Fruit fly (Drosophila melanogaster): ENCODE results near the gene LysX.
A peak's percentile ranks its signal among the peaks of the same experiment; 100 is the strongest.

Gene LysX

dm6 chr3L:1204674-1205547 lies 9.8 kb upstream of the LysX start, which contains the start of gene CG9119 (continued):
- TF ChIP-seq CG4707 (GFP tag; optimal IDR thresholded peaks at IDR 0.05) (no peak), Kr (GFP tag; optimal IDR thresholded peaks at IDR 0.05) (peak; percentile 25), CG6765 (GFP tag; optimal IDR thresholded peaks at IDR 0.05) (peak; percentile 1), CG13624 (GFP tag; optimal IDR thresholded peaks at IDR 0.05) (peak; percentile 71), CrebB (tag; optimal IDR thresholded peaks at IDR 0.05) (no peak), CG9817 (tag; optimal IDR thresholded peaks at IDR 0.05) (peak; percentile 44), CG17829 (tag; optimal IDR thresholded peaks at IDR 0.05) (peak; percentile 52), otp (GFP tag; IDR thresholded peaks at IDR 0.05) (no peak), CG13894 (tag; optimal IDR thresholded peaks at IDR 0.05) (peak; percentile 50), HLH4C (GFP tag; IDR thresholded peaks at IDR 0.05; ENCODE audit: partially characterized antibody) (no peak), sob (GFP tag; IDR thresholded peaks at IDR 0.05) (peak; percentile 38; the same call in 1 of the 2 replicates), CG4404 (GFP tag; IDR thresholded peaks at IDR 0.05) (peak; percentile 63), CG10959 (GFP tag; IDR thresholded peaks at IDR 0.05) (0 out of 2 replicates have a peak, but pooled peaks have one; percentile 28), CG12219 (GFP tag; optimal IDR thresholded peaks at IDR 0.05) (peak; percentile 58), Doc3 (GFP tag; IDR thresholded peaks at IDR 0.05; ENCODE audit: partially characterized antibody) (no peak), CG4282 (GFP tag; optimal IDR thresholded peaks at IDR 0.05) (peak; percentile 25), HLHmδ (GFP tag; optimal IDR thresholded peaks at IDR 0.05) (peak; percentile 36), CG17186 (GFP tag; optimal IDR thresholded peaks at IDR 0.05) (no peak)

dm6 chr3L:1203855-1204431 lies 8.8 kb upstream of the LysX start:
- TF ChIP-seq dysf (GFP tag; IDR thresholded peaks at IDR 0.05) (peak; percentile 37; the same call in 1 of the 3 replicates), chm (GFP tag; IDR thresholded peaks at IDR 0.05) (0 out of 2 replicates have a peak, but pooled peaks have one; percentile 29), vvl (GFP tag; IDR thresholded peaks at IDR 0.05) (peak; percentile 25; the same call in 1 of the 2 replicates), HmgD (GFP tag; optimal IDR thresholded peaks at IDR 0.05) (no peak), Meics (GFP tag; optimal IDR thresholded peaks at IDR 0.05) (peak; percentile 12), Atf6 (GFP tag; IDR thresholded peaks at IDR 0.05) (peak; percentile 48; the same call in 1 of the 2 replicates), CG7839 (tag; optimal IDR thresholded peaks at IDR 0.05) (no peak), Dip2 (GFP tag; IDR thresholded peaks at IDR 0.05) (no peak), CG13287 (GFP tag; IDR thresholded peaks at IDR 0.05; ENCODE audit: partially characterized antibody) (peak; percentile 19; the same call in 1 of the 2 replicates), CG16815 (GFP tag; optimal IDR thresholded peaks at IDR 0.05) (no peak), CG10366 (GFP tag; IDR thresholded peaks at IDR 0.05) (peak; percentile 68), unc-4 (GFP tag; IDR thresholded peaks at IDR 0.05; ENCODE audit: partially characterized antibody) (0 out of 2 replicates have a peak, but pooled peaks have one; percentile 30), D (optimal IDR thresholded peaks at IDR 0.05) (no peak), D (GFP tag; optimal IDR thresholded peaks at IDR 0.05) (no peak), z (GFP tag; IDR thresholded peaks at IDR 0.05) (peak; percentile 87), prd (optimal IDR thresholded peaks at IDR 0.05) (no peak), prd (GFP tag; IDR thresholded peaks at IDR 0.05) (0 out of 3 replicates have a peak, but pooled peaks have one; percentile 22), CG14014 (GFP tag; IDR thresholded peaks at IDR 0.05) (peak; percentile 8; the same call in 1 of the 2 replicates), Gsc (GFP tag; IDR thresholded peaks at IDR 0.05) (no peak), E2f2 (GFP tag; IDR thresholded peaks at IDR 0.05) (peak; percentile 16; the same call in 1 of the 2 replicates), lab (GFP tag; optimal IDR thresholded peaks at IDR 0.05) (peak; percentile 26), CG3847 (GFP tag; IDR thresholded peaks at IDR 0.05) (peak; percentile 29; the same call in 1 of the 2 replicates), HLH3B (GFP tag; IDR thresholded peaks at IDR 0.05) (no peak), CG32532 (GFP tag; IDR thresholded peaks at IDR 0.05) (peak; percentile 62), sob (GFP tag; IDR thresholded peaks at IDR 0.05) (peak; percentile 33; the same call in 1 of the 2 replicates), CG9437 (GFP tag; optimal IDR thresholded peaks at IDR 0.05) (no peak), sisA (GFP tag; IDR thresholded peaks at IDR 0.05) (0 out of 2 replicates have a peak, but pooled peaks have one; percentile 24), row (GFP tag; IDR thresholded peaks at IDR 0.05) (peak; percentile 14; the same call in 1 of the 3 replicates), crp (GFP tag; optimal IDR thresholded peaks at IDR 0.05) (peak in 1 of 2 experiments; percentile 36), Ptx1 (GFP tag; IDR thresholded peaks at IDR 0.05) (peak; percentile 7; the same call in 1 of the 2 replicates)
